Worm (Caenorhabditis elegans) whole organism, dauer: ENCODE data around the gene Y32F6A.5.

Source experiments
- unc-62 ChIP-seq: sonication (generic microtip); optimal IDR thresholded peaks from 2 replicates; lab custom pipeline; 2017; ENCODE audit warnings: missing biosample characterization, missing genetic modification reagents, missing genetic modification characterization

Y32F6A.5 gene

ce11 chrV:10399290-10399689, 54.1 kb downstream of the Y32F6A.5 start:
- TF ChIP-seq unc-62, result no peak

- TF ChIP-seq unc-62, result no peak
Observed at ce11 chrV:10398431-10398830, 55.0 kb downstream of the Y32F6A.5 start, which contains the start of gene ugt-2. Gene ugt-2 (plus strand): TSS chrV:10398801.
